Fruit fly (Drosophila melanogaster) whole organism, prepupa: ENCODE results near the gene Hpf1.

ENCODE experiments used
- Blimp-1 ChIP-seq: fragments of 200-800 bp; sonication (Bioruptor generic); optimal IDR thresholded peaks from 3 replicates; lab custom pipeline; 2017; ENCODE audit warnings: missing biosample characterization, missing genetic modification characterization, mild to moderate bottlenecking, moderate library complexity, missing genetic modification reagents
- CG32006 ChIP-seq: fragments of 200-800 bp; sonication (Bioruptor generic); optimal IDR thresholded peaks from 3 replicates; lab custom pipeline; 2017; ENCODE audit warnings: missing biosample characterization, mild to moderate bottlenecking, missing genetic modification characterization
- CG8319 ChIP-seq: fragments of 200-800 bp; sonication (Bioruptor generic); optimal IDR thresholded peaks from 3 replicates; lab custom pipeline; 2016; ENCODE audit warnings: missing biosample characterization, missing genetic modification characterization
- Eip93F ChIP-seq: fragments of 200-800 bp; sonication (Bioruptor generic); optimal IDR thresholded peaks from 2 replicates; lab custom pipeline; 2016; ENCODE audit warnings: missing biosample characterization, mild to moderate bottlenecking, missing genetic modification characterization
- Gug ChIP-seq: fragments of 200-800 bp; sonication (Bioruptor generic); IDR thresholded peaks from 2 replicates; pipeline ENCODE4 v1.3.6; 2022; ENCODE audit warnings: missing biosample characterization, missing genetic modification characterization
- OdsH ChIP-seq: fragments of 200-800 bp; sonication (Bioruptor generic); optimal IDR thresholded peaks from 3 replicates; lab custom pipeline; 2016; ENCODE audit warnings: missing biosample characterization, missing genetic modification characterization
- Sox14 ChIP-seq: fragments of 200-800 bp; sonication (Bioruptor generic); optimal IDR thresholded peaks from 3 replicates; lab custom pipeline; 2016; ENCODE audit warnings: missing biosample characterization, missing genetic modification characterization
- achi ChIP-seq: fragments of 200-800 bp; sonication (Bioruptor generic); optimal IDR thresholded peaks from 3 replicates; lab custom pipeline; 2016; ENCODE audit warnings: missing biosample characterization, missing genetic modification characterization
- esn ChIP-seq: fragments of 200-800 bp; sonication (Bioruptor generic); optimal IDR thresholded peaks from 2 replicates; lab custom pipeline; 2016; ENCODE audit warnings: missing biosample characterization, mild to moderate bottlenecking, missing genetic modification characterization, moderate library complexity
- lz ChIP-seq: fragments of 200-800 bp; sonication (Bioruptor generic); optimal IDR thresholded peaks from 3 replicates; lab custom pipeline; 2016; ENCODE audit warnings: missing biosample characterization, missing genetic modification characterization
- salr ChIP-seq, 2 experiments: fragments of 200-800 bp; sonication (Bioruptor generic); optimal IDR thresholded peaks; 3 replicates each; lab custom pipeline; 2016 to 2018; ENCODE audit warnings: missing biosample characterization in 2 of 2, missing genetic modification characterization in 2 of 2, mild to moderate bottlenecking in 1 of 2

dm6 chr3R:5781462-5781861 is 10.2 kb upstream of the Hpf1 start, which contains the start of gene kat-60L1:
- no peak for TF ChIP-seq Sox14 (GFP tag; lab: Kevin White, UChicago)
- TF ChIP-seq lz (GFP tag; lab: Kevin White, UChicago): no peak
- TF ChIP-seq Eip93F (GFP tag; lab: Kevin White, UChicago): no peak
- TF ChIP-seq CG8319 (GFP tag; lab: Kevin White, UChicago): no peak
- TF ChIP-seq achi (GFP tag; lab: Kevin White, UChicago): no peak
- no peak for TF ChIP-seq Gug (GFP tag; lab: Robert Waterston, UW)
- TF ChIP-seq Blimp-1 (GFP tag; lab: Kevin White, UChicago): no peak
- TF ChIP-seq esn (GFP tag; lab: Kevin White, UChicago): no peak
- no peak for TF ChIP-seq CG32006 (GFP tag; lab: Kevin White, UChicago)
- TF ChIP-seq salr (GFP tag; optimal IDR thresholded peaks at IDR 0.05; lab: Kevin White, UChicago): no peak
- TF ChIP-seq OdsH (GFP tag; lab: Kevin White, UChicago): no peak
